Fruit fly (Drosophila melanogaster): Measurements from ENCODE around the gene Argk2.

Argk2 gene

DNA sequence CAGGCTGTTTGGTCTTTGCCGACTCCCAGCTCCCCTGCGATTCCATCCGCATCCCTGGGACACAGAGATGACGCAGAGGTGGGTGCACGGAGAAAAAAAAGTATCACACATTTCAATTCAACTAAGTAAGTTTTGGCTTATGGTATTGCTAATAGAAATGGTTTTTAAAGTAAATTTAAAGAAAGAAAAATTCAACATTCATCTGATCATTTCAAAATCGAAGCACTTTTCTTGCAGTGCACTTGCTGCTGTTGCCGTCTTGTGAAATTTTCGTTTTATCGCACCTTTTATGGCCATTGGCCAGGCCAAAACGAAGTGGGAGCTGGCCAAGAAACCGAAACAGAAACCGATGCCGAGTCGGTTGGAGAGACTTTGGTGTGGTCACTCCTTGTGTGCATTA lies 1.9 kb upstream of the Argk2 start (continued):
- TF ChIP-seq schlank (tag; optimal IDR thresholded peaks at IDR 0.05) (no peak), CG12219 (GFP tag; optimal IDR thresholded peaks at IDR 0.05) (peak; percentile 22), CG14667 (GFP tag; IDR thresholded peaks at IDR 0.05) (peak; percentile 61), usp (GFP tag; optimal IDR thresholded peaks at IDR 0.05) (no peak), CG13296 (GFP tag; optimal IDR thresholded peaks at IDR 0.05) (peak; percentile 25), CG11560 (tag; IDR thresholded peaks at IDR 0.05) (no peak), tin (GFP tag; optimal IDR thresholded peaks at IDR 0.05) (peak; percentile 75), CG18262 (tag; optimal IDR thresholded peaks at IDR 0.05) (peak; percentile 78), Asciz (GFP tag; optimal IDR thresholded peaks at IDR 0.05) (peak; percentile 51), CG3995 (GFP tag; optimal IDR thresholded peaks at IDR 0.05) (no peak), lab (GFP tag; optimal IDR thresholded peaks at IDR 0.05) (peak; percentile 64), CG43689 (GFP tag; IDR thresholded peaks at IDR 0.05) (no peak), CG12659 (GFP tag; optimal IDR thresholded peaks at IDR 0.05) (peak; percentile 12), HLH54F (GFP tag; optimal IDR thresholded peaks at IDR 0.05) (no peak), ham (GFP tag; IDR thresholded peaks at IDR 0.05) (no peak), CG1233 (GFP tag; optimal IDR thresholded peaks at IDR 0.05) (peak; percentile 62), CG10462 (GFP tag; optimal IDR thresholded peaks at IDR 0.05) (no peak), peb (GFP tag; IDR thresholded peaks at IDR 0.05) (peak; percentile 71), CG6683 (GFP tag; optimal IDR thresholded peaks at IDR 0.05) (no peak), CG7839 (tag; optimal IDR thresholded peaks at IDR 0.05) (peak; percentile 68), CG7963 (GFP tag; IDR thresholded peaks at IDR 0.05; ENCODE audit: partially characterized antibody) (no peak), fd96Cb (tag; optimal IDR thresholded peaks at IDR 0.05) (peak; percentile 74), sr (GFP tag; IDR thresholded peaks at IDR 0.05) (peak; percentile 48; the same call in 1 of the 3 replicates), CG2678 (tag; optimal IDR thresholded peaks at IDR 0.05) (peak; percentile 74), CG5245 (GFP tag; optimal IDR thresholded peaks at IDR 0.05) (peak; percentile 61), CG10654 (GFP tag; optimal IDR thresholded peaks at IDR 0.05) (peak; percentile 36), Lpt (GFP tag; optimal IDR thresholded peaks at IDR 0.05) (no peak), tio (GFP tag; optimal IDR thresholded peaks at IDR 0.05) (no peak), wek (GFP tag; optimal IDR thresholded peaks at IDR 0.05) (no peak), trh (GFP tag; optimal IDR thresholded peaks at IDR 0.05) (no peak), CG9797 (GFP tag; optimal IDR thresholded peaks at IDR 0.05) (no peak), BEAF-32 (GFP tag; optimal IDR thresholded peaks at IDR 0.05) (no peak), CG11398 (GFP tag; optimal IDR thresholded peaks at IDR 0.05) (no peak), Jarid2 (GFP tag; optimal IDR thresholded peaks at IDR 0.05) (peak; percentile 19), CkIIα-i1 (GFP tag; IDR thresholded peaks at IDR 0.05) (no peak), Rfx (GFP tag; IDR thresholded peaks at IDR 0.05) (peak; percentile 72; the same call in 1 of the 2 replicates), Tbp (GFP tag; optimal IDR thresholded peaks at IDR 0.05) (no peak), lilli (GFP tag; optimal IDR thresholded peaks at IDR 0.05) (peak; percentile 42), Xrp1 (GFP tag; IDR thresholded peaks at IDR 0.05) (peak; percentile 88), CG31224 (GFP tag; IDR thresholded peaks at IDR 0.05) (peak; percentile 54; the same call in 1 of the 2 replicates), CG17361 (GFP tag; IDR thresholded peaks at IDR 0.05) (peak; percentile 79), bigmax (GFP tag; optimal IDR thresholded peaks at IDR 0.05) (no peak), tna (GFP tag; IDR thresholded peaks at IDR 0.05; ENCODE audit: partially characterized antibody) (no peak), Hey (tag; optimal IDR thresholded peaks at IDR 0.05) (no peak), lov (optimal IDR thresholded peaks at IDR 0.05) (no peak), lov (GFP tag; IDR thresholded peaks at IDR 0.05) (peak; percentile 60; the same call in 1 of the 3 replicates), stwl (tag; optimal IDR thresholded peaks at IDR 0.05) (no peak), nerfin-1 (tag; optimal IDR thresholded peaks at IDR 0.05) (peak; percentile 53), Sox102F (GFP tag; optimal IDR thresholded peaks at IDR 0.05) (peak; percentile 55), pita (GFP tag; optimal IDR thresholded peaks at IDR 0.05) (no peak), Hand (GFP tag; optimal IDR thresholded peaks at IDR 0.05) (no peak)
